Fruit fly (Drosophila melanogaster): ENCODE results near the gene Akap200.

The Akap200 gene

dm6 chr2L:8365701-8366643 lies 49.5 kb upstream of the Akap200 start, which contains the start of gene Pp2A-29B:
Gene Pp2A-29B (plus strand): TSS chr2L:8366038.
- TF ChIP-seq lz (GFP tag; optimal IDR thresholded peaks at IDR 0.05), result peak; percentile 55
- TF ChIP-seq Sox14 (GFP tag; optimal IDR thresholded peaks at IDR 0.05), result no peak
- TF ChIP-seq Eip78C (GFP tag), result peak; percentile 77
- peak; percentile 48 for TF ChIP-seq Hr39 (GFP tag; optimal IDR thresholded peaks at IDR 0.05)
- peak; percentile 27 for TF ChIP-seq vri (GFP tag; optimal IDR thresholded peaks at IDR 0.05)
- peak; percentile 58 for TF ChIP-seq Smox (GFP tag; optimal IDR thresholded peaks at IDR 0.05)
- peak; percentile 12 for TF ChIP-seq CG3032 (tag; optimal IDR thresholded peaks at IDR 0.05)
- TF ChIP-seq CG10669 (GFP tag; optimal IDR thresholded peaks at IDR 0.05), result peak; percentile 19
- TF ChIP-seq Sox102F (GFP tag; optimal IDR thresholded peaks at IDR 0.05), result peak; percentile 42
- TF ChIP-seq CG6163 (GFP tag; IDR thresholded peaks at IDR 0.05), result 0 out of 3 replicates have a peak, but pooled peaks have one; percentile 6
- no peak for TF ChIP-seq Gug (GFP tag; IDR thresholded peaks at IDR 0.05)
- no peak for TF ChIP-seq CG1621 (tag; optimal IDR thresholded peaks at IDR 0.05)
- peak; percentile 82 for TF ChIP-seq svp (GFP tag)
- no peak for TF ChIP-seq CG8119 (GFP tag; IDR thresholded peaks at IDR 0.05)
- TF ChIP-seq CG10631 (GFP tag; optimal IDR thresholded peaks at IDR 0.05), result peak; percentile 45
- no peak for TF ChIP-seq CG4318 (GFP tag; optimal IDR thresholded peaks at IDR 0.05)
- TF ChIP-seq Eip75B (GFP tag; optimal IDR thresholded peaks at IDR 0.05), result peak; percentile 31
- peak; percentile 54 for TF ChIP-seq esn (GFP tag; optimal IDR thresholded peaks at IDR 0.05)
- peak; percentile 75 for TF ChIP-seq fkh (GFP tag; optimal IDR thresholded peaks at IDR 0.05)
- no peak for TF ChIP-seq CG16779 (tag; optimal IDR thresholded peaks at IDR 0.05)
- TF ChIP-seq ss (GFP tag; optimal IDR thresholded peaks at IDR 0.05), result peak in 1 of 2 experiments; percentile 48
- no peak for TF ChIP-seq CG8632 (GFP tag; optimal IDR thresholded peaks at IDR 0.05)
- no peak for TF ChIP-seq CG11762 (GFP tag; optimal IDR thresholded peaks at IDR 0.05; ENCODE audit: insufficient read depth)
- TF ChIP-seq fd59A (GFP tag; optimal IDR thresholded peaks at IDR 0.05), result no peak
- TF ChIP-seq CG15336 (GFP tag; IDR thresholded peaks at IDR 0.05), result no peak
- TF ChIP-seq CG7368 (GFP tag; optimal IDR thresholded peaks at IDR 0.05), result no peak
- TF ChIP-seq topi (GFP tag; optimal IDR thresholded peaks at IDR 0.05), result peak; percentile 39
- TF ChIP-seq OdsH (GFP tag; optimal IDR thresholded peaks at IDR 0.05), result peak; percentile 36
- TF ChIP-seq eg (GFP tag; IDR thresholded peaks at IDR 0.05), result no peak
- TF ChIP-seq cyc (GFP tag; optimal IDR thresholded peaks at IDR 0.05), result peak; percentile 10
- peak; percentile 46 for TF ChIP-seq pdm3 (GFP tag; optimal IDR thresholded peaks at IDR 0.05)
- TF ChIP-seq Met (GFP tag; optimal IDR thresholded peaks at IDR 0.05), result peak; percentile 40
- no peak for TF ChIP-seq dsx (GFP tag; optimal IDR thresholded peaks at IDR 0.05; ENCODE audit: poor library complexity, severe bottlenecking)
- TF ChIP-seq achi (GFP tag; optimal IDR thresholded peaks at IDR 0.05), result peak; percentile 92
- peak; percentile 44 for TF ChIP-seq Hr4 (GFP tag; optimal IDR thresholded peaks at IDR 0.05)
- peak; percentile 38 for TF ChIP-seq CG11902 (GFP tag; optimal IDR thresholded peaks at IDR 0.05)
- TF ChIP-seq dac (GFP tag; optimal IDR thresholded peaks at IDR 0.05), result no peak
- no peak for TF ChIP-seq CG34406 (GFP tag; optimal IDR thresholded peaks at IDR 0.05)
- TF ChIP-seq Ets21C (GFP tag; optimal IDR thresholded peaks at IDR 0.05), result peak; percentile 50
- TF ChIP-seq acj6 (GFP tag; optimal IDR thresholded peaks at IDR 0.05), result peak; percentile 15
- TF ChIP-seq salr (GFP tag; optimal IDR thresholded peaks at IDR 0.05), result no peak
- peak; percentile 42 for TF ChIP-seq CG31627 (GFP tag; optimal IDR thresholded peaks at IDR 0.05)
- no peak for TF ChIP-seq CG6854 (GFP tag; optimal IDR thresholded peaks at IDR 0.05)
- no peak for TF ChIP-seq CG6276 (GFP tag; optimal IDR thresholded peaks at IDR 0.05)
- peak; percentile 12 for TF ChIP-seq Ets96B (tag; optimal IDR thresholded peaks at IDR 0.05)

Measured in whole organism, prepupa.